Fruit fly (Drosophila melanogaster) Kc167 (cell line): Measurements from ENCODE around the gene Rb97D.

Experiments used
- insv ChIP-seq: fragments of >200 bp; optimal IDR thresholded peaks from 3 replicates; lab custom pipeline; 2018; ENCODE audit warnings: missing external identifiers
- ttk ChIP-seq: sonication (Bioruptor generic); optimal IDR thresholded peaks from 2 replicates; lab custom pipeline; 2017; ENCODE audit warnings: missing external identifiers

DNA sequence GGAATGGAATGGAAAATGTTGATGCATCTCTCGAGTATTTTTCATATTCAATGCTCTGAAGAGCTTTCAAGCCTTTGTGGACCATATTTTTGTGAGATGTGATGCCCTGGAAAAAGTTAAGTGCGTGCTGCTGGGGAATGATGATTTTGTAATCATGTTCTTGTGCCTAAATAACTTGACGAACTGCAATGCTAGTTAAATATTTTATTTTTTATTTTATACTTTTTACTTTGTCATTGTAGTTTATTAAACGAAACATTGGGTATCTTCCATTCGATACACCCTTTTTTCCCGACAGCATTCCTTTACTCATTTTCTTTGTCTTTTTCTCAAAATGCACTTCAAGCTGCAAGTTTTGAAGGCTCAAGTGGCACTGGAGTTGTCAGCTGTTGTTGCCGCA is 24.4 kb upstream of the Rb97D start:
- TF ChIP-seq ttk (lab: Kevin White, UChicago) (no peak), insv (no peak)
